Fruit fly (Drosophila melanogaster): ENCODE data around the gene CG14294.
A peak's percentile ranks its signal among the peaks of the same experiment; 100 is the strongest.

The CG14294 gene

dm6 chr3R:18899123-18899522, 2.9 kb downstream of the CG14294 start, which contains the start of gene Rh2:
Rh2 (plus strand) TSS chr3R:18899423.
- TF ChIP-seq tap (tag; optimal IDR thresholded peaks at IDR 0.05) = no peak
- TF ChIP-seq Usf (GFP tag; optimal IDR thresholded peaks at IDR 0.05) = no peak
- no peak for TF ChIP-seq CG16863 (GFP tag; optimal IDR thresholded peaks at IDR 0.05)
- no peak for TF ChIP-seq Chrac-16 (GFP tag; optimal IDR thresholded peaks at IDR 0.05)
- TF ChIP-seq ap (GFP tag; IDR thresholded peaks at IDR 0.05) = no peak
- TF ChIP-seq CG10274 (GFP tag; optimal IDR thresholded peaks at IDR 0.05) = no peak
- TF ChIP-seq trem (tag; optimal IDR thresholded peaks at IDR 0.05) = no peak
- TF ChIP-seq Mes4 (GFP tag; optimal IDR thresholded peaks at IDR 0.05) = no peak
- no peak for TF ChIP-seq CG3726 (GFP tag; IDR thresholded peaks at IDR 0.05)
- TF ChIP-seq onecut (GFP tag; IDR thresholded peaks at IDR 0.05) = no peak
- TF ChIP-seq Sry-δ (GFP tag; optimal IDR thresholded peaks at IDR 0.05) = no peak
- TF ChIP-seq dmrt11E (tag; optimal IDR thresholded peaks at IDR 0.05) = no peak
- no peak for TF ChIP-seq Opbp (GFP tag; IDR thresholded peaks at IDR 0.05; ENCODE audit: partially characterized antibody)
- TF ChIP-seq CG9437 (GFP tag; optimal IDR thresholded peaks at IDR 0.05) = no peak
- TF ChIP-seq vvl (GFP tag; IDR thresholded peaks at IDR 0.05) = no peak
- TF ChIP-seq dpn (GFP tag; optimal IDR thresholded peaks at IDR 0.05) = no peak
- no peak for TF ChIP-seq sima (GFP tag; optimal IDR thresholded peaks at IDR 0.05)
- no peak for TF ChIP-seq CG8359 (GFP tag; optimal IDR thresholded peaks at IDR 0.05; ENCODE audit: borderline replicate concordance)
- no peak for TF ChIP-seq CG10565 (GFP tag; optimal IDR thresholded peaks at IDR 0.05)
- no peak for TF ChIP-seq so (GFP tag; IDR thresholded peaks at IDR 0.05)

- TF ChIP-seq CG16815 (GFP tag; optimal IDR thresholded peaks at IDR 0.05) = no peak
- TF ChIP-seq CG2875 (GFP tag; optimal IDR thresholded peaks at IDR 0.05) = no peak
- no peak for TF ChIP-seq bsh (GFP tag; optimal IDR thresholded peaks at IDR 0.05)
- no peak for TF ChIP-seq tgo (GFP tag; IDR thresholded peaks at IDR 0.05)
- TF ChIP-seq B-H1 (GFP tag; IDR thresholded peaks at IDR 0.05) = no peak
- TF ChIP-seq Nf-YC (tag; optimal IDR thresholded peaks at IDR 0.05) = no peak
- no peak for TF ChIP-seq CG14965 (GFP tag; optimal IDR thresholded peaks at IDR 0.05; ENCODE audit: borderline replicate concordance)
- TF ChIP-seq CG6683 (GFP tag; optimal IDR thresholded peaks at IDR 0.05) = no peak
- no peak for TF ChIP-seq CG7745 (tag; optimal IDR thresholded peaks at IDR 0.05)
- TF ChIP-seq bbx (GFP tag; IDR thresholded peaks at IDR 0.05; ENCODE audit: partially characterized antibody) = no peak
- TF ChIP-seq sqz (GFP tag; optimal IDR thresholded peaks at IDR 0.05) = no peak
- TF ChIP-seq sim (GFP tag; IDR thresholded peaks at IDR 0.05) = no peak
- TF ChIP-seq tap (tag; optimal IDR thresholded peaks at IDR 0.05) = no peak
- no peak for TF ChIP-seq amos (GFP tag; IDR thresholded peaks at IDR 0.05; ENCODE audit: partially characterized antibody)
- TF ChIP-seq HmgZ (tag; optimal IDR thresholded peaks at IDR 0.05) = no peak
- no peak for TF ChIP-seq CG7271 (tag; optimal IDR thresholded peaks at IDR 0.05)
- TF ChIP-seq CG2199 (GFP tag; IDR thresholded peaks at IDR 0.05) = no peak
- TF ChIP-seq Bdp1 (GFP tag; optimal IDR thresholded peaks at IDR 0.05) = no peak
- no peak for TF ChIP-seq CG8089 (GFP tag; optimal IDR thresholded peaks at IDR 0.05)
- no peak for TF ChIP-seq CG30403 (GFP tag; optimal IDR thresholded peaks at IDR 0.05)
Measured at dm6 chr3R:18897821-18898220, 4.2 kb downstream of the CG14294 start, which contains the start of gene CG14297. CG14297 (plus strand) TSS chr3R:18898121.

dm6 chr3R:18895227-18895626, 6.8 kb downstream of the CG14294 start:
- TF ChIP-seq klu (GFP tag; IDR thresholded peaks at IDR 0.05) = peak; percentile 13; the same call in 1 of the 2 replicates
- TF ChIP-seq CG2129 (GFP tag; IDR thresholded peaks at IDR 0.05; ENCODE audit: partially characterized antibody) = no peak
- no peak for TF ChIP-seq CG10366 (GFP tag; IDR thresholded peaks at IDR 0.05)
- TF ChIP-seq Rx (GFP tag; IDR thresholded peaks at IDR 0.05) = peak; percentile 55
- no peak for TF ChIP-seq HLH54F (GFP tag; optimal IDR thresholded peaks at IDR 0.05)
- no peak for TF ChIP-seq Sox100B (GFP tag; optimal IDR thresholded peaks at IDR 0.05)
- peak; percentile 71 for TF ChIP-seq HLH3B (GFP tag; IDR thresholded peaks at IDR 0.05)
- TF ChIP-seq CG9797 (GFP tag; optimal IDR thresholded peaks at IDR 0.05) = no peak
- peak; percentile 74 for TF ChIP-seq danr (GFP tag; IDR thresholded peaks at IDR 0.05)
- no peak for TF ChIP-seq usp (GFP tag; optimal IDR thresholded peaks at IDR 0.05)
- TF ChIP-seq Six4 (GFP tag; optimal IDR thresholded peaks at IDR 0.05) = no peak
- no peak for TF ChIP-seq Gsc (GFP tag; IDR thresholded peaks at IDR 0.05)
- TF ChIP-seq CG6765 (GFP tag; optimal IDR thresholded peaks at IDR 0.05) = no peak

All from whole organism, embryonic.